Worm (Caenorhabditis elegans): ENCODE measurements around the gene K04C1.2.

K04C1.2 gene

DNA sequence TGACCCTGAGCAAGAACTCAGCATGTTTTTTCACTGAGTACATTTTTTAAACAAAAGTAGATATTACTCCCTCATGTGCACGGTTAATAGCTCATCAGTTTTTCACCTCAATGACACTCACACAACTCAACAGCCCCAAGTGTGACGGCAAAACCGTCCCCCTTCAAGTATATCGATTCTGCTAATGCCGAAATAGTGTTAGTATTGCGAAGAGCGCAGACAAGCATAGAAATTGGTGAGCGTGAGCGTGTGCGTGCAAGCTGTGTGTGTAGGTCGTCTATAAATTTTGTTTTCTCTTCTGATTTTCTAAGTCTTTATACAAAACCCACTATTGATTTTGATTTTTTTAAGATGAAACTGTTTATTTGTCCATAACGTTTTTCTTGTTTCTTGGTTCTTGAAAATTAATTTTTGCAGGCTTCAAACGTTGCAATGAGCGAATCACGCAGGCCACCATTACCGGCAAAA lies at the start of gene K04C1.2:
K04C1.2 (plus strand) TSS at position 418 of the 468 bp plus-strand sequence.
- TF ChIP-seq flt-1 (GFP tag; IDR thresholded peaks at IDR 0.05): no peak
- no peak for TF ChIP-seq tbx-11 (GFP tag; IDR thresholded peaks at IDR 0.05)
- no peak for TF ChIP-seq tra-4 (tag; optimal IDR thresholded peaks at IDR 0.05)
- no peak for TF ChIP-seq tbx-37 (GFP tag; conservative IDR thresholded peaks at IDR 0.05)
- no peak for TF ChIP-seq scrt-1 (GFP tag; IDR thresholded peaks at IDR 0.05)
- no peak for TF ChIP-seq sea-1 (GFP tag; conservative IDR thresholded peaks at IDR 0.05)
- no peak for TF ChIP-seq hmbx-1 (tag; optimal IDR thresholded peaks at IDR 0.05)
- TF ChIP-seq B0310.2 (tag; optimal IDR thresholded peaks at IDR 0.05): no peak
- no peak for TF ChIP-seq aly-1 (tag; optimal IDR thresholded peaks at IDR 0.05)
- no peak for TF ChIP-seq pes-1 (GFP tag; IDR thresholded peaks at IDR 0.05)
- TF ChIP-seq hnd-1 (tag; optimal IDR thresholded peaks at IDR 0.05): no peak
- TF ChIP-seq ets-7 (tag; optimal IDR thresholded peaks at IDR 0.05): no peak
- TF ChIP-seq ama-1 (optimal IDR thresholded peaks at IDR 0.05): no peak
- no peak for TF ChIP-seq F13C5.2 (tag; optimal IDR thresholded peaks at IDR 0.05)
- TF ChIP-seq hmg-4 (GFP tag; optimal IDR thresholded peaks at IDR 0.05): no peak
- TF ChIP-seq ceh-36 (tag; optimal IDR thresholded peaks at IDR 0.05): no peak
- no peak for TF ChIP-seq ceh-13 (GFP tag; optimal IDR thresholded peaks at IDR 0.05)

DNA sequence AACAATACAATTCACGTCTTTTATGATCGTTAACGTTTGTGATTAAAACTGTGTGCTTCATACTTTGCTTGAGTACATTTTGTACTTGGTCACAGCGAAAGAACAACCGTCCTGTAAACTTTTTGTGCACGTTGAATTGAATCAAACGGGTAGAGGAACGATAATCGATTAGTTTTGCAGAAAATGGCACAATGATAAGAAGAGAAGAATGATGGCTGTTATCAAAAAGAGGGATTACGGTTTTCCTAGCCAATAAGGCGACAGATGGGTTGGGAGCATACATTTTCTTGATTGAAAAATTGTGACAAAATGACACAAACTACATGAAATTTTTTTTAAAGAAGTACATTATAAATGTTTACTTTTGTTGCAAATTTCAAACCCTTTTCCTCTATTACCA lies 44.3 kb upstream of the K04C1.2 start:
- no peak for TF ChIP-seq hmg-4 (GFP tag; optimal IDR thresholded peaks at IDR 0.05)
- no peak for TF ChIP-seq ceh-13 (GFP tag; optimal IDR thresholded peaks at IDR 0.05)

DNA sequence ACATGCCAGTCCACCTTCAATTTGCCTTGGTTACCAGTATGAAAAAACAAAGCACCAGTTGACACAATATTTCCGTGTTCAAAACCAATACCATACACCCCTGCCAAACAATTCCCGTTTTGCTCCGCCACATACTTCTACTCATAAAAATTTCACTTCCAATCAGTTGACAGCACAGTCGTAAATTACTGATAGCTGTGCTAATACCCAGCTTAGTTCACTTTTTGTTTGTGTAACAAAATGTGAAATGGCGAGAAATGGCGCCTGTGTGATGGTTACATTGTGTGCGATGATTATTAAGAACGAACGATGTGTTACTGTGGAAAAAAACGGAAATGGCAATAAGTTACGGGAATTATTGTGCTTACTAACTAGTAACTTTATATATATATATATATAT lies 32.2 kb upstream of the K04C1.2 start:
- TF ChIP-seq hnd-1 (tag; optimal IDR thresholded peaks at IDR 0.05) (no peak), ceh-36 (tag; optimal IDR thresholded peaks at IDR 0.05) (no peak), hmg-4 (GFP tag; optimal IDR thresholded peaks at IDR 0.05) (no peak), flt-1 (GFP tag; IDR thresholded peaks at IDR 0.05) (no peak), sea-1 (GFP tag; conservative IDR thresholded peaks at IDR 0.05) (no peak), ama-1 (optimal IDR thresholded peaks at IDR 0.05) (no peak), F13C5.2 (tag; optimal IDR thresholded peaks at IDR 0.05) (no peak), scrt-1 (GFP tag; IDR thresholded peaks at IDR 0.05) (no peak), tra-4 (tag; optimal IDR thresholded peaks at IDR 0.05) (no peak), ets-7 (tag; optimal IDR thresholded peaks at IDR 0.05) (no peak), tbx-11 (GFP tag; IDR thresholded peaks at IDR 0.05) (no peak), pes-1 (GFP tag; IDR thresholded peaks at IDR 0.05) (no peak), hmbx-1 (tag; optimal IDR thresholded peaks at IDR 0.05) (no peak), tbx-37 (GFP tag; conservative IDR thresholded peaks at IDR 0.05) (no peak), B0310.2 (tag; optimal IDR thresholded peaks at IDR 0.05) (no peak), ceh-13 (GFP tag; optimal IDR thresholded peaks at IDR 0.05) (no peak), aly-1 (tag; optimal IDR thresholded peaks at IDR 0.05) (no peak)

DNA sequence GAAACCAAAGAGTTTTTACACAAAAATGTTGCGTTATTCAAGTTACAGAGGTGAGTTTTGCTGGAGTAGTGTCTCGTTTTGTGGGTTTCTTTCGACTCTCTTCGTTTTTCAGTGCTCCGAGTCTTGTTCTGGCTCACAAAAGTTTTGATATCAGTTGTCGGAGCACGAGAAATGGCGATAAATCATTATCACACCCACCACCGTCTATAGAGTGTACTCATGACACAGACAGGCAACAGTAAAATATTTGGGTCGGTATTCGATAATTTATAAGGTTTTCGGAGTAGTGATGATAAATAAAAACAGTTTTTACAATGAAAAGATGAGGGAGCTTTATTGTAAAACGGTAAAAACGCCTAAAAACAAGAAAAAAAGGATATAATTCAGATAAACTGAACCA lies 30.6 kb upstream of the K04C1.2 start, which contains the start of gene ceh-37:
ceh-37 (minus strand) TSS at position 59 of the 400 bp plus-strand sequence.
- TF ChIP-seq ama-1 (optimal IDR thresholded peaks at IDR 0.05): no peak
- TF ChIP-seq ets-7 (tag; optimal IDR thresholded peaks at IDR 0.05): no peak
- TF ChIP-seq hnd-1 (tag; optimal IDR thresholded peaks at IDR 0.05): no peak
- no peak for TF ChIP-seq hmbx-1 (tag; optimal IDR thresholded peaks at IDR 0.05)
- TF ChIP-seq flt-1 (GFP tag; IDR thresholded peaks at IDR 0.05): no peak
- no peak for TF ChIP-seq tbx-11 (GFP tag; IDR thresholded peaks at IDR 0.05)
- no peak for TF ChIP-seq hmg-4 (GFP tag; optimal IDR thresholded peaks at IDR 0.05)

DNA sequence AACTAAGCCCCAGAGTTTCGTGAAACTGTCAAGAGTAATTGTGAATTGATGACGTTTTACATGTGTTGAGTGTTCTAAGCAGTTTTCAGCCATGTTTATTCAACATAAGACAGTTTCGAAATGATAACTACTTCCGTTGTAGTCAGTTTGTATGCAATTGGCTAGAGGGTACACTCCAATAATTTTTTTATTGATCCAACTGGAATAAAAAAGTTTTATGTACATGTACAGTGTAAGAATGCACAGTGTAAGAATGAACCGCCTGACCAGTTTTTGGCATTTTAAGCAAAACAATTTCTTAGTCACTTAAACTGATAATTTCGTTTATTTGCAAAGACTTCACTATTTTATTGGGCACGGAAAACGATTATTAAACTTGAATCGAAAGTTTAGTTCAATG lies 25.2 kb upstream of the K04C1.2 start:
- TF ChIP-seq hmg-4 (GFP tag; optimal IDR thresholded peaks at IDR 0.05) (no peak), ets-7 (tag; optimal IDR thresholded peaks at IDR 0.05) (no peak), hmbx-1 (tag; optimal IDR thresholded peaks at IDR 0.05) (no peak), ceh-13 (GFP tag; optimal IDR thresholded peaks at IDR 0.05) (no peak), ceh-36 (tag; optimal IDR thresholded peaks at IDR 0.05) (no peak), tbx-11 (GFP tag; IDR thresholded peaks at IDR 0.05) (no peak), B0310.2 (tag; optimal IDR thresholded peaks at IDR 0.05) (no peak), scrt-1 (GFP tag; IDR thresholded peaks at IDR 0.05) (no peak), flt-1 (GFP tag; IDR thresholded peaks at IDR 0.05) (no peak), F13C5.2 (tag; optimal IDR thresholded peaks at IDR 0.05) (no peak), sea-1 (GFP tag; conservative IDR thresholded peaks at IDR 0.05) (no peak)

DNA sequence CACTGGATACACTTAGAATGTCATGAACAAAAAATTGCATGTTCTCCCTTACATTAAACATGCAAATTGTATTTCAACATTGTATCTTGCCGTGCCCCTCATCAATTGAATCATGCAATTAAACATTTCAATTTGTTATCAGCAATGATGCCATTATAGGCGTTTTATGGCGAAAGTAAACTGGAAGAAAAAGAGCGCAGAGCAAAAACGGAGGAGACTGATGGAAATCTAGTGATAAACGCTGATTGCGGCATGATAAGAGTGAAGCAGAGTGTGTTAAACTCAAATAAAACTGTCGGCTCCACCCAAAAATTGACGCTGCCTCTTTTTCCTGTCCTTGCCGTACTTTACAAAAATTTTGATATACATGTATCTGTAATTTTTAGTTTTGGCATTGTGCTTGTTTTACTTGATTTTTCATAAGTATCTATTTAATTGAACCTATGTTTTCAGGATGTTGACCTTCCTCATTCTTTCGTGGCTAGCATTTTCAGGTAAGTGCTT lies 23.9 kb upstream of the K04C1.2 start, which contains the start of gene K06G5.1:
K06G5.1 (plus strand) TSS at position 454 of the 504 bp plus-strand sequence.
- TF ChIP-seq tra-4 (tag; optimal IDR thresholded peaks at IDR 0.05): no peak
- TF ChIP-seq ama-1 (optimal IDR thresholded peaks at IDR 0.05): no peak
- TF ChIP-seq aly-1 (tag; optimal IDR thresholded peaks at IDR 0.05): no peak
- no peak for TF ChIP-seq hmg-4 (GFP tag; optimal IDR thresholded peaks at IDR 0.05)

DNA sequence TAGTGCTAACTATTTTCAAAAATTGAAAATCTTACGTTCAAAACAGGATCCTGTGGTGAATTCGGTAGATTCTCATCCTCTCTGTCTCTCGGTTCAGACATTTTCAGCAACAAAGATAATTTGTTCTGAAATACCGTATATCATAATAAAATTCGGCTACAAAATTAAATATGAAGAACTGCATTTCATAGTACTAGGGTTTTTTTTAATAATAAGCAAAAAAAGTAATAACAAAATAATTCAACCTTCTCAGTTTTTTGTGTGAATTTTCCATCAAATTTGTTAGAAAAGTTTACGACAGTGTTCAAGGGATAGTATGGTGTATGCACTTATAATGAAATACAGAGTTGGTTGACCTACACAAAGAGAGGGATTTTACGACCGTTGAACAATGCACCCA lies 15.4 kb upstream of the K04C1.2 start, which contains the start of gene K06G5.3:
K06G5.3 (minus strand) TSS at position 101 of the 400 bp plus-strand sequence.
- TF ChIP-seq tbx-37 (GFP tag; conservative IDR thresholded peaks at IDR 0.05): no peak
- no peak for TF ChIP-seq F13C5.2 (tag; optimal IDR thresholded peaks at IDR 0.05)
- no peak for TF ChIP-seq pes-1 (GFP tag; IDR thresholded peaks at IDR 0.05)
- no peak for TF ChIP-seq tra-4 (tag; optimal IDR thresholded peaks at IDR 0.05)
- TF ChIP-seq ceh-13 (GFP tag; optimal IDR thresholded peaks at IDR 0.05): no peak
- TF ChIP-seq ceh-36 (tag; optimal IDR thresholded peaks at IDR 0.05): no peak
- no peak for TF ChIP-seq sea-1 (GFP tag; conservative IDR thresholded peaks at IDR 0.05)
- TF ChIP-seq ets-7 (tag; optimal IDR thresholded peaks at IDR 0.05): no peak
- no peak for TF ChIP-seq flt-1 (GFP tag; IDR thresholded peaks at IDR 0.05)
- no peak for TF ChIP-seq hnd-1 (tag; optimal IDR thresholded peaks at IDR 0.05)
- no peak for TF ChIP-seq hmbx-1 (tag; optimal IDR thresholded peaks at IDR 0.05)
- no peak for TF ChIP-seq scrt-1 (GFP tag; IDR thresholded peaks at IDR 0.05)
- TF ChIP-seq ama-1 (optimal IDR thresholded peaks at IDR 0.05): no peak
- TF ChIP-seq tbx-11 (GFP tag; IDR thresholded peaks at IDR 0.05): no peak
- TF ChIP-seq B0310.2 (tag; optimal IDR thresholded peaks at IDR 0.05): no peak
- TF ChIP-seq hmg-4 (GFP tag; optimal IDR thresholded peaks at IDR 0.05): no peak
- TF ChIP-seq aly-1 (tag; optimal IDR thresholded peaks at IDR 0.05): no peak

DNA sequence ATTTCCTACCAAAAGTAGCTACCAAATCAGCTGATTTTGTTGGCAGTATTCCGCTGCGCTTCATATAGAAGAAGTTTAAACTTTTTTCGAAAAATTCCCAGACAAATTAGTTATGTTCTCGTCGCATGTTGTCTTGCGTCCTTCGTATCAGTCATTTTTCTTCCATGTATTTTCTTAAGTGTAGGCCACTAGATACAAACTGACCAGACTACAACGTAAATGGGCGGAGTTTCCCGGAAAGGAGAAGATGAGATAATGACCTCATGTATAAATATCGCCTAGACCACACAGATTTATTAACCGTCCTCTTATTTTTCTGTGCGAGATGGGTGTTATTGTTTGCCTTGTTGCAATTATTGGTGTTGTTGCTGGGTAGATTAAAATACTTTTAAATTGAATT lies 13.2 kb upstream of the K04C1.2 start, which contains the start of gene cyp-13B2:
cyp-13B2 (plus strand) TSS at position 301 of the 400 bp plus-strand sequence.
- TF ChIP-seq pes-1 (GFP tag; IDR thresholded peaks at IDR 0.05) (no peak), scrt-1 (GFP tag; IDR thresholded peaks at IDR 0.05) (no peak), ceh-36 (tag; optimal IDR thresholded peaks at IDR 0.05) (no peak), tbx-11 (GFP tag; IDR thresholded peaks at IDR 0.05) (no peak)

Measured in whole organism, early embryonic.